Worm (Caenorhabditis elegans) whole organism, L4/young adult: Measurements from ENCODE around the gene Y43F8C.3.

Source experiments
- W03F9.2 ChIP-seq: fragments of 150-350 bp; optimal IDR thresholded peaks from 2 replicates; lab custom pipeline; 2014; ENCODE audit warnings: missing biosample characterization, missing genetic modification characterization
- dao-5 ChIP-seq: sonication (generic microtip); optimal IDR thresholded peaks from 2 replicates; lab custom pipeline; 2016; ENCODE audit warnings: missing genotype, missing genetic modification characterization, moderate library complexity, missing compliant biosample characterization
- him-1 ChIP-seq: sonication (generic microtip); optimal IDR thresholded peaks from 2 replicates; lab custom pipeline; 2016; ENCODE audit warnings: missing genotype, missing genetic modification reagents, missing genetic modification characterization, missing compliant biosample characterization

Gene Y43F8C.3

DNA sequence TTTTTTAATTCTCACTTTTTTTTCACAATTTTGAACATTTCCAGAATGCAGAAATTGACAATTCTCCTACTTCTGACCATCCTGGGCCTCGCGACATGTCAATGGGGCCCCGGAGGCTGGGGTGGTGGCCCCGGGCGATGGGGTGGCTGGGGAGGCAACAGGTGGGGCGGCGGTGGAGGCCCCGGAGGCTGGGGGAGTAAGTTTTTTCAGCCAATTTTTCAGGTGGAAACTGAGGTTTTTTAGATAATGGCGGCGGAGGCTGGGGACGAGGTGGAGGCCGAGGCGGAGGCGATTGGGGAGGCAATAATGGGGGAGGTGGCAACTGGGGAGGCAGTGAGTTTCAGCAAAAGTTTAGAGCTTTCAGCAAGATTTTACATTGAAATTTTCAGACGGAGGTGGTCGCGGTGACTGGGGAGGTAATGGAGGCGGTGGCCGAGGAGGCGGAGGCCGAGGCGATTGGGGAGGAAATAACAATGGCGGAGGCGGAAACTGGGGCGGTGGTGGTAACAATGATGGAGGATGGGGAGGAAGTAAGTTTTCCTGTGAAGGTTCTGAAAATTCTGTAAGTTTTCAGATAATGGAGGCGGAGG, 12.2 kb downstream of the Y43F8C.3 start:
- TF ChIP-seq dao-5 (tag; lab: Kevin White, UChicago) (no peak), W03F9.2 (no peak), him-1 (no peak)

DNA sequence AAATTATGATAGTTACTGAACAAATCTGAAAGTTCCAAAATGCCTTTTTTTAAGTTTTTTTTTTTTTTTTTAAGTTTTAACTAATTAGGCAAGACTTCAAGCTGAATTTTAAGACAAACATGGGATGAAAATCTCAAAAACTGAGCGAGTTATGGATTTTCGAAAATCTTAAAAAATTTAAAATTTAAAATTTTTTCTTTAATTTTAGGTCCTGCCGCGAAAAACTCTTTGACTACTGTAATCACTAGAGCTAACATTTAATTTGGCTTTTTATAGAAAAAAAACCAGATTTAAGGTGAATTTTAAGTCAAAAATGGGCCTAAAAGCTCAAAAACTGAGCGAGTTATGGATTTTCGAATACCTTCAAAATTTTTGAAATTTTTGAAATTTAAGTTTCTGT, 13.2 kb downstream of the Y43F8C.3 start, which contains the start of gene grsp-1:
Gene grsp-1 (plus strand): TSS at position 301 of the 400 bp plus-strand sequence.
- TF ChIP-seq W03F9.2 (no peak), him-1 (no peak), dao-5 (tag; lab: Kevin White, UChicago) (no peak)

DNA sequence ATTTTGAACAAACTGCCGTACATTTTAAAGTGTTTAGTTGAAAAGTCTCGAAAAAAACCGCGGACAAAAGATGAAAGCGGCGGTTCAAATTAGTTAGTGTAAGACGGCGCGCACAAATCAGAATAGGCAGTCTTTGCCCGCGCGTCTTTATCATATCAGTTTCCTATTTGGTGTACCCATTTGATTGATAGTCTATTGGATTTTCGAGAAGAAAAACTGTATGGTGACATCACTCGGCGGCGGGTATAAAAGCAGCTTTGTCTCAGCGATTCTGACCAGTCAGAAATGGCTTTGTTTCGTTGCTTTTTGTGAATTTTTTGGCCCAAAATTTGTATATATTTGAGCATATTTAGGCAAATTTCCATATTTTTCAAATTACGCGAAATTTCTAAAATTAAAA, 13.8 kb downstream of the Y43F8C.3 start:
- TF ChIP-seq dao-5 (tag; lab: Kevin White, UChicago) (no peak), W03F9.2 (no peak), him-1 (no peak)

DNA sequence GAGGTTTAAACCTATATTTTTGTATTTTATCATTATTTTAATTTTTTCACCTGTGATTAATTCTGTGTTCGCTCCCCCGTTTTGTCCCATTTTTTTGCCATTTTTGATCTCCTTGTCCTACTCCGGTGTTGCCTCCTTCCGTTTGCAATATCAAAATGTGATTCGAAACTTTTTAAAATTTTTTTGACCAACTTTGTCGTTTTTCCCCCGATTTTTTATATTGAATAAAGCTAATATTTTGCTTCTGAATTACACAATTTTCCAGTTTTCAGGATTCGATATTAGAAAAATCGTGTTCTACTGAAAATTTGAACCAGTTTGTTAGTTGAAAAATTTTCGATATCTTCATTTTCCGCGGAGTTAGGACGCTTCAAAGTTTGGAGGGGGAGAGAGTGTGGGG, 16.5 kb downstream of the Y43F8C.3 start, which contains the start of gene nlp-25:
Gene nlp-25 (plus strand): TSS at position 301 of the 400 bp plus-strand sequence.
- TF ChIP-seq him-1: no peak
- TF ChIP-seq dao-5 (tag; lab: Kevin White, UChicago): no peak
- TF ChIP-seq W03F9.2: no peak

DNA sequence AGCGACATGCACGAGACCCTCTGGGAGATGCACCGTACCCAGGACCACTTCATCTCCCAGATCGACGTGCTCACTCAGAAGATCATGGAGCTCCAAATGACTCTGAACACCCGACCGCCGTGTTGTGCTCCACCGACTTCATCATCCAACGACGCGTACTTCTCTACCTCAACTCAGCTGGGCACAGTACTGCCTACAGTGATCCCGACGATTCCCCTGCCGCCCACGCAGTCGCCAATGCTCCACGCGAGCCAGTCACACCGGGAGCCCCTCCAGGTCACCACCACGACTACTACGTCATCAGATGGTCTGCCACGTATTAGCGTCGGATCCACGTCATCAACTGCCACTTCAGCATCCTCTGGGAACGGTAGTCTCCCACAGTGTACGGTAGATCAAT, 17.0 kb downstream of the Y43F8C.3 start:
- TF ChIP-seq dao-5 (tag; lab: Kevin White, UChicago) (no peak), W03F9.2 (no peak), him-1 (no peak)

DNA sequence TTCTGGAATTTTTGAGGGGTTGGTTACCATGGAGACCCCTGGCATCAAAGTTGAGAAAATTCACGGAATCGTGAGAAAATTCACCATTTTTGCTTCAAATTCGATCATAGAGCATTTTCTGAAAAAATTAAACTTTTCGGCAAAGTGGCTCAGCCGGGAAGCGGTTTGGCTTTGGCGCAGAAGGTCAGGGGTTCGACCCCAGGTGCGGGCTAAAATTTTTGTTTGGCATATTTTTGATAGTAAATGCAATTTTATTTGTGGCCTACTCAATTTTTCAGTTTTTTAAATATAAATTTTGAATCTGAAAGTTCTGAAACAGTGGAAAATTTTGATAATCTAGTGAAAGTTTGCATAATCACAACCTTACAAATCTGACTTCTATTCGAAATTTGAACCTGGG, 23.3 kb downstream of the Y43F8C.3 start:
- TF ChIP-seq W03F9.2 (no peak), dao-5 (tag; lab: Kevin White, UChicago) (no peak), him-1 (no peak)

DNA sequence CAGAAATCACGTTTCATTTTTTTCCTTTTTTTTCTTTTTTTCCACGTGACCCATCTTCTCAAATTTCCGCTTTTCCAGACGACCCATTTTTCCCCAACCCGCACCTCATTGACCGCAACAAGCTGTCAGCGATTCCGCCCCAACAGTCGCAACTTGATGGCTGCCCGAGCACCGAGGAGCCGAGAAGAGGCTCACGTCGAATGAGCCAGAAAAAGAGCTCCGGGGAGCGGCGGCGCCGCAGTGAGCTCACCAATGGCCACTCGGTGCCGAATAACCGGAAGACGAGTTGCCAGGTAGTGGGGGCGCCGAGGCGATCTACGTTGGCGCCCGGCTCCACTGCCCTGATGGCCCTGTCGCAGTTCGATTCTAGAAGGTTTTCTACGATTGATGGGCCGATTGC, 31.6 kb downstream of the Y43F8C.3 start:
- TF ChIP-seq him-1: no peak
- no peak for TF ChIP-seq dao-5 (tag; lab: Kevin White, UChicago)
- no peak for TF ChIP-seq W03F9.2

DNA sequence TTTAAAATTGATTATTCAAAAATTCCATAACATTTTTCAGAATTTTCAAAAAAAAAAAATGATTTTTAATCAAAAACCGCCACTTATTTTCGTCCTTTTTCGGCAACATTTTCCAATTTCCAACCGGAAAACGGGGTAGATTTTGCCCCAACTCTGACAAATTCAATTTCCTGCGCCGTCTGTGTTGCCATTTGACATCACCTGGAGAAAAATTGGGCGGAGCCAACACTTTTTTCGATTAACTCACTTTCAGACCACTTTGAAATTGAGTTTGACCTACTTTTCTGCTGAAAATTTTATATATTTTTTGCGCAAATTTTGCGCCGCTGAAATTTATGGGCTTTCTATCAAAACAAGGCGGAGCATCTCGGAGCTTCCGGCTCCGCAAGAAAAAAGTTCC, 40.2 kb downstream of the Y43F8C.3 start:
- TF ChIP-seq him-1: no peak
- TF ChIP-seq dao-5 (tag; lab: Kevin White, UChicago): no peak
- TF ChIP-seq W03F9.2: no peak

DNA sequence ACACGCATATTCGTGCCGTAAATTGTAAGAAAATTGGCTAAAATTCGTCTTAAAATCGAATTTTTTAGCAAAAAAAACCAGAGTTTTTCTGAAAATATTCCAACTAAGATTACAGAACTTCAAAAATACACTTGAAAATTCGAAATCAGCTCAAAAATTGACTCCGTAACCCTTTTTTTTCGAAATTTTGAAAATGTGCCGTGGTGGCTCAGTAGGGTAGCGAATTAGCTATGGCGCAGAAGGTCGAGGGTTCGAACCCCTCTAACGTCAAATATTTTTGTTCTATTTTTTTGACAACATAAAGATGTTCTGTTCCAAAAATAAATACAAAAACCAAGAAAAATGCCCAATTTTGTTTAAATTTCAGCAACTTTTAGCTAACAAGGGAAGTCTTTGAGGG, 42.9 kb downstream of the Y43F8C.3 start:
- no peak for TF ChIP-seq W03F9.2
- no peak for TF ChIP-seq dao-5 (tag; lab: Kevin White, UChicago)
- TF ChIP-seq him-1: no peak

DNA sequence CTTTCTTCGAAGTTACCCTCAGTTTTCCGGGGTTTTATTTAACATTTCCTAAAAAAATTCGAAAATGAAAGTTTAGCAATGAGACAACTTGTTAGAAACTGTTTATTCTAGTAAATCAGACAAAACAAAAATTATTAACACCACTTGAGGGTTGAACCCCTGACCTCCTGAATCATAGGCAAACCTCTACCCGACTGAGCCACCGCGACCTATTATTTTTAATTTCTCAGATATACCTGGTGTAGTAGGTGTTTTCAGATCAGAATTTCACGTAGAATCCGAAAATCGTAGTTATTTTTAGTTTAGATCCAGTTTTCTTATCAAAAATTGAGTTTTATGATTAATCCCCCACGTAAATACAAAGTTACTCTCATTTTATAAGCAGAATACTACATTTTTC, 52.3 kb downstream of the Y43F8C.3 start:
- TF ChIP-seq dao-5 (tag; lab: Kevin White, UChicago): no peak
- TF ChIP-seq him-1: no peak
- TF ChIP-seq W03F9.2: no peak

DNA sequence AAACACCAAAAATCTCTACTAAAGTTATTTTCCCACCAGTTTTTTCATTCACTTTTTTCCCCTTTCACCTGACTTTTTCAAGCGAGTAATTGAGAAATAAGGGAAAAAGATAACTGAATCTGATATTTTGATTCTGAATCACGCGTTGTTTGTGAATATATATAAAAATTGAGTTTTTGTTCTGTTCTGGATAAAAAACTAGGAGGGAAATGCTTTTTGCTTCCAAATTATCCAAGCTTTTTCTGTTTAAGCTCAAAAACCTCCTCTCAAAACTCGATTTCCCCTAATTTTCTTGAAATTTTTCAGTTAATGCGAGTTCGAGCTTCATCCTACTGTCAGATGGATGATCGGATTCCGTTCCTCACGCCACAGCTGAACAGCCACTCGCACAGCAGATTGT, 57.3 kb downstream of the Y43F8C.3 start, which contains the start of gene kcnl-1:
Gene kcnl-1 (plus strand): TSS at position 301 of the 400 bp plus-strand sequence.
- TF ChIP-seq W03F9.2: no peak
- no peak for TF ChIP-seq dao-5 (tag; lab: Kevin White, UChicago)
- TF ChIP-seq him-1: no peak
